Worm (Caenorhabditis elegans): Measurements from ENCODE around the gene ZC239.14.

Gene ZC239.14

DNA sequence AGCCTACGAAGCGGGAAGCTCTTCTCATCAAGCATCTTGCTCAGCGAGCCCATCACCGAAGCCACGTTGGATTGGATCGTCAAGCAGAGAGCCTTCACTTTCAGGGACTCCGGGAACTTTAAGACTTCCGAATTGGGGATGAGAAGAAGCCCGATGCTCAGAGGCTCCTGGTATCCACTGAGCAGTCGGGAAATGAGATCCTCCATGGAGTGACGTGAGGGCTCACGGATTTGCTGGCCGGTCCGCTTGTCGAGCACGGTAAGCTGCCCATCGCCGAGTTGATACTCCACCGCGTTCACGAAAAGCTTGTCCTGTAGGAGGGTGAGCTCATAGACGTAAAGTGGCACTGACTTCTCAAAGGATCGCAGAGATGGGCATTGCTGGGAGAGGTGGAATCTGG, 25.7 kb upstream of the ZC239.14 start:
- no peak for TF ChIP-seq elt-3 (tag; optimal IDR thresholded peaks at IDR 0.05)
- no peak for TF ChIP-seq ztf-1 (GFP tag; conservative IDR thresholded peaks at IDR 0.05)
- TF ChIP-seq unc-55 (GFP tag; optimal IDR thresholded peaks at IDR 0.05) = no peak
- no peak for TF ChIP-seq gmeb-1 (tag; optimal IDR thresholded peaks at IDR 0.05)
- no peak for TF ChIP-seq nhr-10 (tag; optimal IDR thresholded peaks at IDR 0.05)
- TF ChIP-seq ztf-11 (tag; optimal IDR thresholded peaks at IDR 0.05) = no peak
- TF ChIP-seq nhr-77 (tag; optimal IDR thresholded peaks at IDR 0.05) = no peak
- TF ChIP-seq sma-9 (GFP tag; optimal IDR thresholded peaks at IDR 0.05) = no peak
- no peak for TF ChIP-seq sma-9 (tag; optimal IDR thresholded peaks at IDR 0.05)
- no peak for TF ChIP-seq Y55F3AM.14 (GFP tag; optimal IDR thresholded peaks at IDR 0.05)
- no peak for TF ChIP-seq lin-39 (tag; optimal IDR thresholded peaks at IDR 0.05)
- TF ChIP-seq ceh-82 (tag; optimal IDR thresholded peaks at IDR 0.05) = no peak
- TF ChIP-seq ceh-16 (tag; optimal IDR thresholded peaks at IDR 0.05) = no peak
- no peak for TF ChIP-seq blmp-1 (tag; optimal IDR thresholded peaks at IDR 0.05; ENCODE audit: insufficient read depth)
- TF ChIP-seq peb-1 (tag; optimal IDR thresholded peaks at IDR 0.05) = no peak
- TF ChIP-seq nhr-21 (tag; optimal IDR thresholded peaks at IDR 0.05) = no peak
- TF ChIP-seq zag-1 (tag; optimal IDR thresholded peaks at IDR 0.05) = no peak
- TF ChIP-seq mab-5 (tag; optimal IDR thresholded peaks at IDR 0.05) = no peak
- no peak for TF ChIP-seq lin-13 (GFP tag; optimal IDR thresholded peaks at IDR 0.05)

DNA sequence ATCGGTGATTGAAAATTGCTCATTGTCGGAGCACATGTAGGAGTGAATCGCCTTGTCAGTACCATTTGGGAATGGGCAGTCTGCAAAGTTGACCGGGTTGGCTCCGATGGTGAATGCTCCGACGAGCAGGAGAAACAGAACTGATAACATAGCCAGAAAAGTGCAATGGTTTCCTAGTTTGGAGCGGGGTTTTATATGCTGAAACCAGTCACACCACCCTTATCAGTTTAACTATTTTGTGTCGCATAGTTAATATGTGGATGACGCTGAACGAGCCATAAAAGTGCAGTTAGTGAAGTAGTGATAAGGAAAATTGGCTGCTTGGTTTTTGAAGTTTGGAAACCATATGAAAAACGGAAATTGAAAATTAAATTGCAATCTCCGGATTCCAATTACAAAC, 24.0 kb upstream of the ZC239.14 start, which contains the start of gene C17F4.7:
Gene C17F4.7, minus strand, starts transcription at position 180 of the 400 bp plus-strand sequence.
- TF ChIP-seq nhr-11 (tag; optimal IDR thresholded peaks at IDR 0.05) = no peak
- peak; percentile 69 for TF ChIP-seq fos-1 (tag; optimal IDR thresholded peaks at IDR 0.05)
- no peak for TF ChIP-seq skn-1 (tag; optimal IDR thresholded peaks at IDR 0.05)
- no peak for TF ChIP-seq mdl-1 (tag; optimal IDR thresholded peaks at IDR 0.05)
- TF ChIP-seq ztf-4 (tag; optimal IDR thresholded peaks at IDR 0.05) = no peak
- peak; percentile 2 for TF ChIP-seq F13H6.1 (tag; optimal IDR thresholded peaks at IDR 0.05)
- no peak for TF ChIP-seq alr-1 (tag; optimal IDR thresholded peaks at IDR 0.05)
- no peak for TF ChIP-seq egl-27 (tag; optimal IDR thresholded peaks at IDR 0.05)
- TF ChIP-seq nhr-6 (tag; optimal IDR thresholded peaks at IDR 0.05) = no peak
- TF ChIP-seq nhr-129 (tag; optimal IDR thresholded peaks at IDR 0.05) = no peak
- peak; percentile 29 for TF ChIP-seq gmeb-1 (tag; optimal IDR thresholded peaks at IDR 0.05)
- TF ChIP-seq nhr-25 (tag; optimal IDR thresholded peaks at IDR 0.05) = no peak
- TF ChIP-seq unc-55 (GFP tag; optimal IDR thresholded peaks at IDR 0.05) = no peak
- no peak for TF ChIP-seq zag-1 (tag; optimal IDR thresholded peaks at IDR 0.05)
- TF ChIP-seq snpc-4 (tag; optimal IDR thresholded peaks at IDR 0.05) = no peak
- TF ChIP-seq nhr-23 (tag; optimal IDR thresholded peaks at IDR 0.05) = no peak
- TF ChIP-seq elt-3 (tag; optimal IDR thresholded peaks at IDR 0.05) = no peak
- TF ChIP-seq ztf-1 (GFP tag; conservative IDR thresholded peaks at IDR 0.05) = no peak
- no peak for TF ChIP-seq ceh-82 (tag; optimal IDR thresholded peaks at IDR 0.05)
- TF ChIP-seq mab-5 (tag; optimal IDR thresholded peaks at IDR 0.05) = no peak
- no peak for TF ChIP-seq nhr-21 (tag; optimal IDR thresholded peaks at IDR 0.05)
- no peak for TF ChIP-seq lin-39 (tag; optimal IDR thresholded peaks at IDR 0.05)
- TF ChIP-seq nhr-12 (tag; optimal IDR thresholded peaks at IDR 0.05) = no peak
- TF ChIP-seq blmp-1 (tag; optimal IDR thresholded peaks at IDR 0.05; ENCODE audit: insufficient read depth) = no peak
- no peak for TF ChIP-seq sem-4 (tag; optimal IDR thresholded peaks at IDR 0.05)
- TF ChIP-seq C34F6.9 (tag; optimal IDR thresholded peaks at IDR 0.05) = no peak
- no peak for TF ChIP-seq unc-39 (tag; optimal IDR thresholded peaks at IDR 0.05)
- no peak for TF ChIP-seq lin-11 (tag; optimal IDR thresholded peaks at IDR 0.05)
- no peak for TF ChIP-seq R02D3.7 (tag; optimal IDR thresholded peaks at IDR 0.05)
- TF ChIP-seq ZK546.5 (tag; optimal IDR thresholded peaks at IDR 0.05) = no peak
- TF ChIP-seq sma-3 (GFP tag; optimal IDR thresholded peaks at IDR 0.05) = peak; percentile 9
- TF ChIP-seq Y55F3AM.14 (GFP tag; optimal IDR thresholded peaks at IDR 0.05) = no peak
- TF ChIP-seq unc-62 (GFP tag; optimal IDR thresholded peaks at IDR 0.05) = no peak
- no peak for TF ChIP-seq lsy-2 (tag; optimal IDR thresholded peaks at IDR 0.05)
- no peak for TF ChIP-seq ztf-11 (tag; optimal IDR thresholded peaks at IDR 0.05)
- no peak for TF ChIP-seq mbf-1 (tag; optimal IDR thresholded peaks at IDR 0.05)
- TF ChIP-seq ama-1 (optimal IDR thresholded peaks at IDR 0.05) = no peak
- TF ChIP-seq nhr-237 (tag; optimal IDR thresholded peaks at IDR 0.05) = no peak
- no peak for TF ChIP-seq aly-2 (tag; optimal IDR thresholded peaks at IDR 0.05)
- TF ChIP-seq crh-2 (tag; optimal IDR thresholded peaks at IDR 0.05) = peak; percentile 87
- no peak for TF ChIP-seq dmd-4 (tag; optimal IDR thresholded peaks at IDR 0.05)
- no peak for TF ChIP-seq lin-13 (GFP tag; optimal IDR thresholded peaks at IDR 0.05)
- TF ChIP-seq elt-1 (tag; optimal IDR thresholded peaks at IDR 0.05) = no peak
- no peak for TF ChIP-seq peb-1 (tag; optimal IDR thresholded peaks at IDR 0.05)
- no peak for TF ChIP-seq ceh-16 (tag; optimal IDR thresholded peaks at IDR 0.05)
- TF ChIP-seq nhr-10 (tag; optimal IDR thresholded peaks at IDR 0.05) = no peak
- no peak for TF ChIP-seq nhr-77 (tag; optimal IDR thresholded peaks at IDR 0.05)
- TF ChIP-seq sma-9 (GFP tag; optimal IDR thresholded peaks at IDR 0.05) = peak; percentile 52
- no peak for TF ChIP-seq sma-9 (tag; optimal IDR thresholded peaks at IDR 0.05)
